Worm (Caenorhabditis elegans) whole organism, L2 larva: ENCODE results near the gene blos-4.

ENCODE experiments used
- R02D3.7 ChIP-seq: fragments of 150-350 bp; optimal IDR thresholded peaks from 2 replicates; lab custom pipeline; 2014; ENCODE audit warnings: missing biosample characterization, missing genetic modification characterization
- ZK546.5 ChIP-seq: sonication (generic microtip); optimal IDR thresholded peaks from 2 replicates; lab custom pipeline; 2017; ENCODE audit warnings: missing biosample characterization, missing genetic modification characterization
- dmd-4 ChIP-seq: sonication (generic microtip); optimal IDR thresholded peaks from 2 replicates; lab custom pipeline; 2017; ENCODE audit warnings: missing biosample characterization, missing genetic modification characterization
- egl-27 ChIP-seq: sonication (generic microtip); optimal IDR thresholded peaks from 3 replicates; lab custom pipeline; 2017; ENCODE audit warnings: missing biosample characterization, missing genetic modification reagents, missing genetic modification characterization
- nhr-237 ChIP-seq: fragments of 150-350 bp; optimal IDR thresholded peaks from 2 replicates; lab custom pipeline; 2014; ENCODE audit warnings: missing biosample characterization, missing genetic modification characterization
- nhr-6 ChIP-seq: fragments of 150-350 bp; optimal IDR thresholded peaks from 2 replicates; lab custom pipeline; 2014; ENCODE audit warnings: missing biosample characterization, missing genetic modification characterization
- snpc-4 ChIP-seq: fragments of 150-350 bp; optimal IDR thresholded peaks from 2 replicates; lab custom pipeline; 2014; ENCODE audit warnings: missing biosample characterization, missing genetic modification characterization
- unc-39 ChIP-seq: fragments of 150-350 bp; optimal IDR thresholded peaks from 2 replicates; lab custom pipeline; 2014; ENCODE audit warnings: missing biosample characterization, missing genetic modification characterization

- no peak for TF ChIP-seq dmd-4 (tag; lab: Kevin White, UChicago)
- TF ChIP-seq nhr-237: no peak
- no peak for TF ChIP-seq ZK546.5
- TF ChIP-seq snpc-4 (tag; lab: Kevin White, UChicago): no peak
- no peak for TF ChIP-seq unc-39
- no peak for TF ChIP-seq R02D3.7 (tag; lab: Kevin White, UChicago)
- no peak for TF ChIP-seq egl-27
- TF ChIP-seq nhr-6 (tag; lab: Kevin White, UChicago): no peak
Measured at ce11 chrII:6247011-6247410, 2.0 kb downstream of the blos-4 start, which contains the start of gene T24H7.2.
